Fruit fly (Drosophila melanogaster): ENCODE measurements around the gene CG4325.

Gene CG4325

dm6 chrX:2080367-2080927 lies 36.8 kb upstream of the CG4325 start, which contains the start of the genes CG16903 and Unc-76:
Gene CG16903, minus strand, starts transcription at chrX:2080405.
Gene Unc-76, plus strand, starts transcription at chrX:2080610.
- TF ChIP-seq CG12219 (GFP tag; optimal IDR thresholded peaks at IDR 0.05), result peak; percentile 32
- no peak for TF ChIP-seq emc (GFP tag; optimal IDR thresholded peaks at IDR 0.05)
- TF ChIP-seq shn (GFP tag; optimal IDR thresholded peaks at IDR 0.05), result peak; percentile 3
- TF ChIP-seq pita (GFP tag; optimal IDR thresholded peaks at IDR 0.05), result peak; percentile 95
- peak; percentile 89 for TF ChIP-seq Hmr (GFP tag; optimal IDR thresholded peaks at IDR 0.05)
- TF ChIP-seq Dp (GFP tag; optimal IDR thresholded peaks at IDR 0.05), result peak; percentile 65
- TF ChIP-seq Med (GFP tag), result peak; percentile 95
- TF ChIP-seq CG12236 (GFP tag; optimal IDR thresholded peaks at IDR 0.05), result no peak
- no peak for TF ChIP-seq trh (GFP tag; optimal IDR thresholded peaks at IDR 0.05)
- TF ChIP-seq nom (GFP tag; optimal IDR thresholded peaks at IDR 0.05), result peak; percentile 69
- TF ChIP-seq Oaz (GFP tag; IDR thresholded peaks at IDR 0.05), result no peak
- TF ChIP-seq twi (tag; optimal IDR thresholded peaks at IDR 0.05), result peak; percentile 8
- peak; percentile 60 for TF ChIP-seq CG12391 (tag; optimal IDR thresholded peaks at IDR 0.05)
- TF ChIP-seq slou (GFP tag; optimal IDR thresholded peaks at IDR 0.05), result no peak
- peak; percentile 7 for TF ChIP-seq Six4 (GFP tag; optimal IDR thresholded peaks at IDR 0.05)
- no peak for TF ChIP-seq CG9215 (GFP tag; IDR thresholded peaks at IDR 0.05)
- peak; percentile 13 for TF ChIP-seq CG6813 (GFP tag; optimal IDR thresholded peaks at IDR 0.05)
- peak; percentile 15 for TF ChIP-seq CG15696 (tag; optimal IDR thresholded peaks at IDR 0.05)
- peak; percentile 82 for TF ChIP-seq sens (GFP tag)
- peak; percentile 45 for TF ChIP-seq gcm (GFP tag; optimal IDR thresholded peaks at IDR 0.05)
- TF ChIP-seq btn (GFP tag; optimal IDR thresholded peaks at IDR 0.05), result no peak
- TF ChIP-seq Nf-YC (tag; optimal IDR thresholded peaks at IDR 0.05), result peak; percentile 60
- TF ChIP-seq D19A (tag; optimal IDR thresholded peaks at IDR 0.05), result peak; percentile 37
- peak; percentile 15 for TF ChIP-seq CG30020 (tag; optimal IDR thresholded peaks at IDR 0.05)
- TF ChIP-seq CG3838 (GFP tag; optimal IDR thresholded peaks at IDR 0.05), result no peak
- peak; percentile 2 for TF ChIP-seq CG3065 (GFP tag; optimal IDR thresholded peaks at IDR 0.05)
- TF ChIP-seq pfk (GFP tag; optimal IDR thresholded peaks at IDR 0.05), result peak; percentile 64
- peak; percentile 34 for TF ChIP-seq Meics (GFP tag; optimal IDR thresholded peaks at IDR 0.05)
- TF ChIP-seq rib (GFP tag; IDR thresholded peaks at IDR 0.05), result 0 out of 2 replicates have a peak, but pooled peaks have one; percentile 17
- TF ChIP-seq chif (GFP tag; optimal IDR thresholded peaks at IDR 0.05), result peak; percentile 16 to 33
- TF ChIP-seq Neu2 (GFP tag; optimal IDR thresholded peaks at IDR 0.05; ENCODE audit: borderline replicate concordance), result no peak
- no peak for TF ChIP-seq ken (GFP tag; IDR thresholded peaks at IDR 0.05)
- TF ChIP-seq CG8765 (GFP tag; IDR thresholded peaks at IDR 0.05), result no peak
- peak in 1 of 2 experiments; percentile 87 for TF ChIP-seq insv (GFP tag; optimal IDR thresholded peaks at IDR 0.05)
- peak; percentile 59 for TF ChIP-seq MTF-1 (GFP tag; optimal IDR thresholded peaks at IDR 0.05; ENCODE audit: borderline replicate concordance)
- peak; percentile 60; the same call in 1 of the 2 replicates for TF ChIP-seq vvl (GFP tag; IDR thresholded peaks at IDR 0.05)
- TF ChIP-seq dan (GFP tag; IDR thresholded peaks at IDR 0.05), result no peak
- no peak for TF ChIP-seq tin (GFP tag; optimal IDR thresholded peaks at IDR 0.05)
- TF ChIP-seq gsb-n (tag; optimal IDR thresholded peaks at IDR 0.05), result peak; percentile 72
- TF ChIP-seq kah (GFP tag; optimal IDR thresholded peaks at IDR 0.05), result peak; percentile 52
- no peak for TF ChIP-seq Atf-2 (GFP tag; optimal IDR thresholded peaks at IDR 0.05)
- TF ChIP-seq CG13624 (GFP tag; optimal IDR thresholded peaks at IDR 0.05), result peak; percentile 67
- peak; percentile 70 for TF ChIP-seq nmo (GFP tag; optimal IDR thresholded peaks at IDR 0.05)
- peak; percentile 51 for TF ChIP-seq grau (tag; optimal IDR thresholded peaks at IDR 0.05)
- no peak for TF ChIP-seq E2f1 (GFP tag; IDR thresholded peaks at IDR 0.05)
- peak; percentile 85 for TF ChIP-seq CG15514 (GFP tag; optimal IDR thresholded peaks at IDR 0.05)
- no peak for TF ChIP-seq Lpt (GFP tag; optimal IDR thresholded peaks at IDR 0.05)
- TF ChIP-seq ara (GFP tag; IDR thresholded peaks at IDR 0.05), result no peak
- peak; percentile 7 for TF ChIP-seq CG6254 (GFP tag; optimal IDR thresholded peaks at IDR 0.05)
- TF ChIP-seq HLHmδ (GFP tag; optimal IDR thresholded peaks at IDR 0.05), result peak; percentile 77
